Worm (Caenorhabditis elegans) whole organism, midembryonic: ENCODE data around the gene T10G3.3.

ENCODE experiments used
- T22C8.4 ChIP-seq: fragments of 200-800 bp; sonication (Bioruptor generic); IDR thresholded peaks from 2 replicates; pipeline ENCODE4 v1.3.6; 2022; ENCODE audit warnings: missing genetic modification characterization, missing compliant biosample characterization
- cog-1 ChIP-seq: sonication (generic microtip); optimal IDR thresholded peaks from 2 replicates; lab custom pipeline; 2016; ENCODE audit warnings: missing genetic modification characterization, missing compliant biosample characterization
- flt-1 ChIP-seq: fragments of 200-800 bp; sonication (Bioruptor generic); IDR thresholded peaks from 2 replicates; pipeline ENCODE4 v1.3.6; 2022; ENCODE audit warnings: missing genetic modification characterization, missing compliant biosample characterization
- klf-2 ChIP-seq: fragments of 200-800 bp; sonication (Bioruptor generic); conservative IDR thresholded peaks from 2 replicates; pipeline ENCODE4 v1.3.6; 2022; ENCODE audit warnings: missing genetic modification reagents, missing genetic modification characterization, missing compliant biosample characterization
- med-1 ChIP-seq: sonication (generic microtip); optimal IDR thresholded peaks from 2 replicates; lab custom pipeline; 2017; ENCODE audit warnings: missing genetic modification characterization, mild to moderate bottlenecking, missing compliant biosample characterization, antibody characterized with exemption, missing genetic modification reagents; ENCODE audit not compliant: insufficient read depth
- ref-1 ChIP-seq: fragments of 200-800 bp; sonication (Bioruptor generic); conservative IDR thresholded peaks from 2 replicates; pipeline ENCODE4 v1.3.6; 2022; ENCODE audit warnings: missing genetic modification reagents, missing genetic modification characterization, missing compliant biosample characterization
- tab-1 ChIP-seq: fragments of 200-800 bp; sonication (Bioruptor generic); IDR thresholded peaks from 2 replicates; pipeline ENCODE4 v1.3.6; 2022; ENCODE audit warnings: missing genetic modification characterization, missing compliant biosample characterization
- ztf-23 ChIP-seq: fragments of 200-800 bp; sonication (Bioruptor generic); IDR thresholded peaks from 2 replicates; pipeline ENCODE4 v1.3.6; 2022; ENCODE audit warnings: missing genetic modification reagents, missing genetic modification characterization, missing compliant biosample characterization
- ztf-29 ChIP-seq: fragments of 200-800 bp; sonication (Bioruptor generic); IDR thresholded peaks from 2 replicates; pipeline ENCODE4 v1.3.6; 2022; ENCODE audit warnings: missing genetic modification reagents, missing genetic modification characterization, missing compliant biosample characterization

- TF ChIP-seq tab-1 (GFP tag; lab: Robert Waterston, UW), result no peak
- no peak for TF ChIP-seq ztf-29 (GFP tag; lab: Robert Waterston, UW)
- TF ChIP-seq ref-1 (GFP tag; lab: Robert Waterston, UW), result no peak
- TF ChIP-seq med-1, result no peak
- no peak for TF ChIP-seq flt-1 (GFP tag; lab: Robert Waterston, UW)
- TF ChIP-seq cog-1 (tag; lab: Kevin White, UChicago), result no peak
- TF ChIP-seq klf-2 (GFP tag; lab: Robert Waterston, UW), result no peak
- TF ChIP-seq T22C8.4 (GFP tag; lab: Robert Waterston, UW), result no peak
- TF ChIP-seq ztf-23 (GFP tag; lab: Robert Waterston, UW), result no peak
These were observed at the start of gene T10G3.3 for ce11 chrV:13489830-13490229.
